Worm (Caenorhabditis elegans) whole organism, L4/young adult: ENCODE data around the gene cyk-1.
A peak's percentile ranks its signal among the peaks of the same experiment; 100 is the strongest.

ENCODE experiments used
- W03F9.2 ChIP-seq: fragments of 150-350 bp; optimal IDR thresholded peaks from 2 replicates; lab custom pipeline; 2014; ENCODE audit warnings: missing biosample characterization, missing genetic modification characterization
- dao-5 ChIP-seq: sonication (generic microtip); optimal IDR thresholded peaks from 2 replicates; lab custom pipeline; 2016; ENCODE audit warnings: missing genotype, missing genetic modification characterization, moderate library complexity, missing compliant biosample characterization
- him-1 ChIP-seq: sonication (generic microtip); optimal IDR thresholded peaks from 2 replicates; lab custom pipeline; 2016; ENCODE audit warnings: missing genotype, missing genetic modification reagents, missing genetic modification characterization, missing compliant biosample characterization

cyk-1 gene

DNA sequence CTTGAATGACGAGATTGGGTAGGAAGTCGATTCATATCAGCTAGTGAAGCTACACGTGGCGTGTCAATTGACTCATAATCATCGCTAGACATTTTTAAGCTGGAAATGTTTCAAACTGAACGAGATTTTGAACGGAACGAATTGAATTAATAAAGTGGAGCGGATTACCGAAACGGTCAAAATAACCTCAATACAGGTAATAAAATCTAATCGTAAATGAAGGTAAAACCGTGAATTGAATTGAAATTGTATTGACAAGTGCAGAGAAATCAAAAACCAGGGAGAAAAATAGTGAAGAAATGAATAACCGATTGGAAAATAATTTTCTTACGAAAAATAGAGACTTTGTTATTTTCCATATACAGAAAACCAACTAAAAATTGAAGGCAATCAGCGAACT is at the start of gene cyk-1:
cyk-1 (minus strand) TSS at position 101 of the 400 bp plus-strand sequence.
- TF ChIP-seq him-1 (tag; lab: Kevin White, UChicago) (no peak), dao-5 (tag; lab: Kevin White, UChicago) (no peak), W03F9.2 (tag; lab: Kevin White, UChicago) (no peak)

DNA sequence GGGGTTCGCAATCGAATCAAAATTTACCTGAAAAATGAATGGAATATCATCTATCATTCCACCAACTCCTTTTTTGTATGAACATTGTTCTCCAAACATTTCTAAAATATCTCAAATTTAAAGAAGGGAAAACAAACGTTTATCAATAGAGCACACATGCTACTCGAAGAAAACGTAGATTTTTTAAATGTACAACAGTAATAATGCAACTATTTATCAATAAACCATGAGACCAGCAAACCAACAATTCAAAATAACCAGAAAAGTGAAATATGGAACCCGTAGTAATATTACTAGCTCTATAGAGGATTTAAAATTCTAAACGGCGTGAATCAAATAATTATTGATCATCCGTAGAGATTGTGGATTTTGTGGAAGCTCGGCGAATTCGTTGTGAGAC is 49.7 kb upstream of the cyk-1 start, which contains the start of gene ZK418.6:
ZK418.6 (minus strand) TSS at position 101 of the 400 bp plus-strand sequence.
- TF ChIP-seq him-1 (tag; lab: Kevin White, UChicago) (no peak), W03F9.2 (tag; lab: Kevin White, UChicago) (no peak), dao-5 (tag; lab: Kevin White, UChicago) (no peak)

DNA sequence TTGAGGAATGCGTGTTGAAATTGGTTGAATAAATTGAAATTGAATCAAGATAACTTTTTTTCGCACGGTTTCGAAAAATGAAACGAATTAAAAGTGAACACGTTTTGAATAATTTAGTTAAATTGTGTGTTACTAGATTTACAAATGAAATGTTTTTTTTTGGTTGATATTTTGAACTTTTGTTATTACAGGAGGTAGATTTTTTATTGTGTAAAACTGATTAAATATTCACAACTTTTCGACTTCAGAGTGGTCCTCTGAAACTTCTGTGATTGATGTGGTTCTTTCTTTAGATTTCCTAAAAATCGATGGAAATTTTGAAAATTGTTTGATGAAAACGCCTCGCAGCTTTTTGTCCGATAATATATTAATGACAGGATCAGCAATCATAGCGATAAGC is 47.4 kb upstream of the cyk-1 start, which contains the start of gene ZK418.13:
ZK418.13 (minus strand) TSS at position 101 of the 400 bp plus-strand sequence.
- TF ChIP-seq him-1 (tag; lab: Kevin White, UChicago) (no peak), W03F9.2 (tag; lab: Kevin White, UChicago) (no peak), dao-5 (tag; lab: Kevin White, UChicago) (no peak)

DNA sequence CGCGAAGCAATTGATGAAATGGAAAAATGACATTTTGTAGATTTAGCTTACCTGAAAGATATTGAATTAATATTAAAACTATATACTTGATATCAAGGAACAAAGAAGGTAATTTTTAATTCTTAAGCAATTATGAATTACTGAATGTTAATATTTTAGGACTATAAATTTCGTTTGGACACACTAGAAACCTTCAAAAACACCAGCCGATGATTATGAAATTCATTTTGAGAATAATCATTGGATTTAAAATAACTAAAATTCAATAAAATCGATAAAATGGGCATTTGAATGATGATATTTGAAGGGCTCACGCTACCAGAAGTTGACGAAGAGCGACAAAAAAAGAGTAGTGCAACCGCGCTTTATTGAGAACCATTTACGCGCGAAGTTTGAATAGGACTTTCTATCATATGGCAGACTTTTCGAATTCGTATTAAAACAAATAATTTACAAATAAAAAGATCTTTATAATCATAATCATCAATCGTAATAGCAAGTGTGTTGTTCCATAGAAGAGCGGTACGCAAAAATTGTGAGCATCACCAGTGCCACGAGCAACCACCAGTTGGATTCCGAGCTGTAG is 44.9 kb upstream of the cyk-1 start, which contains the start of gene ZK418.5:
ZK418.5 (minus strand) TSS at position 51 of the 586 bp plus-strand sequence.
- TF ChIP-seq dao-5 (tag; lab: Kevin White, UChicago), result no peak
- no peak for TF ChIP-seq him-1 (tag; lab: Kevin White, UChicago)
- no peak for TF ChIP-seq W03F9.2 (tag; lab: Kevin White, UChicago)

DNA sequence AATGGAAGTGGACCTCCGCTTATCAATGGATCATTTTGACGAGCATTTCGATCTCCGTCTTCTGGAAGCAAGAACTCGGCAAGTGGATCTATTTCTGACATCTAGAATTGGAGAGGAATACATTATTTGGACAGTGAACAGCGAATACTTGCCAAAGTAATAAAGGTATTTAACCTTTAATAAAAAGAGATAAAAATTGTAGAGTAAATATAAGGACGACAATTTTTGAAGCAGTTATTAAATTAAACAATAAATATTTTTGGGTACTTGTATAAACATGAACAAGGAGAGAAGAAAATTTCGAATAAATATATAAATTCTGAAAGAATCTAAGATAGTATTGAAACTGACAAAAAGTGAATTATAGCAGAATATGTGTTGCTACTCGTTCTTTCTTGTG is 43.4 kb upstream of the cyk-1 start, which contains the start of gene lin-37:
lin-37 (minus strand) TSS at position 101 of the 400 bp plus-strand sequence.
- no peak for TF ChIP-seq W03F9.2 (tag; lab: Kevin White, UChicago)
- no peak for TF ChIP-seq him-1 (tag; lab: Kevin White, UChicago)
- TF ChIP-seq dao-5 (tag; lab: Kevin White, UChicago), result no peak

DNA sequence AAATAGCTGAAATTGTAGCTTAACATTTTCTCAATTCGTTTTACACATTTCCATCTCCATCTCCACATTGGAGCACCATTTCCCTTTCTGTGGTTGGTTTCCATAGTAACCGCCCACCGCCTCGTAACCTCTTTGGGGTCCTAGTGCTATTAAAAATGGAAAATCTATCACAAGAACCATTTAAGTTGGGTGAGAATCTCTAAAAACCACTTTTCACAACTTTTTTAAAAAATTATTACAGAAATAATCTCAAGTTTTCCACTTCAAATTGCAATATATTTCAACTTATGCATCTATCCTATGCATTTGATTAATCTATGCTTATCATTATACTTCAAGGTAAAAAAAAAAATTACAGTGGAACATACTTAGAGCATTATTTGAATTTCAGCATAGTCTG is 41.0 kb upstream of the cyk-1 start, which contains the start of gene tmem-17:
tmem-17 (plus strand) TSS at position 301 of the 400 bp plus-strand sequence.
- TF ChIP-seq him-1 (tag; lab: Kevin White, UChicago), result no peak
- TF ChIP-seq dao-5 (tag; lab: Kevin White, UChicago), result no peak
- TF ChIP-seq W03F9.2 (tag; lab: Kevin White, UChicago), result no peak

DNA sequence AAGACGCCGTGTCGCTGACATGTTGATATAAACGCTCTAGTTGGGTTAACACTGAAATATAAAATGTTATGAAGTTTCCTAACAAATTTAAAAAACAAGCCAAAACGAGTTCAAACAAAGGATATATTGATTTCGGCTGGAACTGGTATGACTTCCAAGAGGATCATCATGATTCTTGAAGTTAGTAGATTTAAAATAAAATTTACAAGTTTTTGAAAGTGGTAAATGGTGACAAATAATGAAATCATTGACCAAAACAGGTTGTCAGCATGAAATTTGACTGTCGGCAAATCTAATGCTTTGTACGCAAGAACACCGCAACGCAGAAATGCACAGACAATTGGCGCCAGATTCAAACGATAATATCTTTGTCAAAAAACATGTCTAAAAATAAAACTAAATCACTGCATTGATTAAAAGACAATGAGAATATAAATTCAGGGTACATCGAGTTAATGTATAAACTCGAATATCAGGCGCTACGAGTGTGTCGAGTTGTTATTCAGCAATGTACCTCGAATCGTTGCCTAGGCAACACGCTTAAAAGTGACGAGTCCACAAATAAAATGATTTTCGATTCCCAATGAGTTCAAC is 39.6 kb upstream of the cyk-1 start, which contains the start of the genes ubc-18 and R01H2.8:
ubc-18 (minus strand) TSS at position 51 of the 594 bp plus-strand sequence.
R01H2.8 (plus strand) TSS at position 544 of the 594 bp plus-strand sequence.
- TF ChIP-seq dao-5 (tag; lab: Kevin White, UChicago) (no peak), him-1 (tag; lab: Kevin White, UChicago) (no peak), W03F9.2 (tag; lab: Kevin White, UChicago) (peak; percentile 34)

DNA sequence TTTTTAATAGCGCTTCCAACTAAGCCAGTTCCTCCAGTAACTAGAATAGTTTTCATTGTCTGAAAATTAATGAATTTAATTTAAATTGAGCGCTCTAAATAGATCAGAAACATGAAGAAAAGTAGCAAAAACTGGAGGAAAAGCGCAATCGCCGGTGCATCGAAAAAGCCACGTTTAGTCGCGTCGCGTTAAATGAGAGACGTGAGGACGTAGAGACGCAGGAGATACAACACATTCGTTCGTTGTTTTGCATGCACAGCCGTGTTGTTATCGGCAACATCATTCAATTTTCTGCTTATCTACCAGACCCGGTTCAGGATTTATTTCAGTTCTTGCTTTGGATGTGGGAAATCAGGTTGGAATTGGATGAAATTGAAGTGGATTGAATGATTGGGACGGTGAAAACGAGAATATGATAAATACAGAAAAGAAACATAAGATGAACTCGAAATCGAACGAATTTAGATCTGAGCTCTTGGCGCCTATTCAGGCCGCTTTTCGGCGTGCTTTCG is 38.4 kb upstream of the cyk-1 start, which contains the start of gene ger-1:
ger-1 (minus strand) TSS at position 93 of the 512 bp plus-strand sequence.
- no peak for TF ChIP-seq W03F9.2 (tag; lab: Kevin White, UChicago)
- TF ChIP-seq him-1 (tag; lab: Kevin White, UChicago), result no peak
- TF ChIP-seq dao-5 (tag; lab: Kevin White, UChicago), result no peak

DNA sequence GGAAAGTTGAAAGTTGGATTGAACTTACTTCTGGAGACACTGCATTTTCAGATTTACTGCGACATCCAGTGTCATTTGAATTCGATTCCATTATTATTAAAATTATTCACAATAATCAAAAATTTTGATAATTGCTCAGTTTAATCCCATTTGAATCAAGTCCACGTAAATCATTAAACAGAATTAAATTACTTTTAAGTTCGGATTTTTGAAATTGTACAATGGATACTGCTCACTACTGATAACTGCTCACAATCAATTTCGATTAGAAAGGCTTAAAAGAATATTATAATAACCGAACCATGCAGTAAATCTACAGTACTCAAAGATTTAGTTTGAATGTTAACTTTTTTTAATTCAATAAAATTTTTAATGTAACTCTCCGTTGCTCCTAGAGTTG is 35.2 kb upstream of the cyk-1 start, which contains the start of gene R01H2.4:
R01H2.4 (minus strand) TSS at position 101 of the 400 bp plus-strand sequence.
- TF ChIP-seq dao-5 (tag; lab: Kevin White, UChicago) (no peak), W03F9.2 (tag; lab: Kevin White, UChicago) (no peak), him-1 (tag; lab: Kevin White, UChicago) (no peak)

DNA sequence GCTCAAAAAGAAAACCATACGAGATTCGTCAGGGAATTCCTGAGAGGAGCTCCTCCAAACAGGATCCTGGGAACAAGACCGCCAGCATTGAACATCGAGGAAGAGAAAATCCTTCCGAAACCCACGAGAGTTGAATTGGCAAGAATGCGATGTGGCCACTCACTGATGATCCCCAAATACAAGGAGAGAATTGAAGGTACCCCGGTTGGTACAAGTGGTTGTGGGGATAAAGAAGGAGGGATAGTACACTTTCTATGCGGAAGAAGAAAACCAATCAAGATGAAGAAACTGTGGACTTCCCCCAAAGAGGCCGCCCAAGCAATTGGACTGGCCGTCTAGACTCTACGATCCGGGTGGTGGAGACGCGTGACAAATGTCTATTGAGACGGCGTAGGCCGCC is 34.1 kb upstream of the cyk-1 start:
- TF ChIP-seq W03F9.2 (tag; lab: Kevin White, UChicago), result no peak
- TF ChIP-seq him-1 (tag; lab: Kevin White, UChicago), result no peak
- TF ChIP-seq dao-5 (tag; lab: Kevin White, UChicago), result no peak

DNA sequence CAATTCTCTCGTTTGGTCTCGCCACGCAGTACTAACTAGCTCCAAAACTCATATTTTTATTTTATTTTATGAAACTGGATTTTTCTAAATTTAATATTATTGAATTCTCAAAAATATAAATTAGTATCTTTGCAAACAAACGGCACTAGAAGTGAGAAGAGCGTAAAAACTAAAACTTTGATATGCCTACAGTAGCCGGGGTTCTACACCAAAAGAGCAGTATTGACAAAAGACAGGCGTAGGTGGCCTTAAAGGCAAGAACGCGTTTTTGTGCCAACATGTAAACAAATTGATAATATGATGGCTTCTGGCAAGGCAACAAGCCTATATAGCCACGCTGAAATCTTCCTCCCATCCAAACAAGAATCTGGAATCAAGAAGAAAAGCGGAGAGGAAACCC is 33.6 kb upstream of the cyk-1 start, which contains the start of gene R01H2.1:
R01H2.1 (plus strand) TSS at position 301 of the 400 bp plus-strand sequence.
- TF ChIP-seq W03F9.2 (tag; lab: Kevin White, UChicago) (no peak), dao-5 (tag; lab: Kevin White, UChicago) (no peak), him-1 (tag; lab: Kevin White, UChicago) (no peak)

DNA sequence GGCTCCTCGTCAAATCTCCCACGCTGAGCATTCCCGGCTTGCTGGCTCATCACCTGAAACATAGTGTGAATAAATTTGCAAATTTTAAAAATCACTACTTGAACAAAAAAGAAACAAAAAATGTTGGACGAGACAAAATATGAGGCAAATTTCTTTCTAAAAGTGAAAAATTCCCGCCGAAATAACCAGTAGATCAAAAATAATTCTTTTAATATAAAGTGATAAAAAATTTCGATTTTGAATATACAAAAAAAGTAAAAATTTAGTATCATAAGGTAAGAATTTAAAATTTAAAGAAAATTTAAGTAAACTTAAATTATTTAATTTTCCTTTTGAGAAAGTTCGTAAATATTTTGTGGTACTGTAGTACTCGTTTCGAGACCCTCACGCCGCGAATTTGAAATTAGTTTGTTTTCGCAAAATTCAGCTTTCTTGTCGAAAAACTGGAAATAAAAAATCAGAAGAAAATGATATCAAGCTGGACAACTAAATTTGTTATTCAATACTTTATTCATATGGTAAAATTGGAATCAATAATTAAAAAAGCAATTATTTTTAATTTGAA is 31.6 kb upstream of the cyk-1 start, which contains the start of gene egg-2:
egg-2 (minus strand) TSS at position 53 of the 565 bp plus-strand sequence.
- TF ChIP-seq him-1 (tag; lab: Kevin White, UChicago) (no peak), W03F9.2 (tag; lab: Kevin White, UChicago) (no peak)
